Worm (Caenorhabditis elegans) whole organism, mixed stage, embryonic: ENCODE measurements around the gene ZK154.4.
A peak's percentile ranks its signal among the peaks of the same experiment; 100 is the strongest.

Experiments used
- ceh-83 ChIP-seq: fragments of 200-800 bp; sonication (Bioruptor generic); optimal IDR thresholded peaks from 2 replicates; lab custom pipeline; 2018; ENCODE audit warnings: mild to moderate bottlenecking, missing genetic modification characterization, missing compliant biosample characterization
- ces-1 ChIP-seq: fragments of 150-350 bp; optimal IDR thresholded peaks from 2 replicates; lab custom pipeline; 2014; ENCODE audit warnings: missing biosample characterization, missing genetic modification reagents, missing genetic modification characterization
- lin-13 ChIP-seq: fragments of 150-350 bp; optimal IDR thresholded peaks from 2 replicates; lab custom pipeline; 2014; ENCODE audit warnings: missing biosample characterization, missing genetic modification characterization
- lin-32 ChIP-seq: fragments of 200-800 bp; sonication (Bioruptor generic); optimal IDR thresholded peaks from 2 replicates; lab custom pipeline; 2018; ENCODE audit warnings: mild to moderate bottlenecking, missing genetic modification characterization, missing compliant biosample characterization
- lsy-2 ChIP-seq: fragments of 150-350 bp; optimal IDR thresholded peaks from 2 replicates; lab custom pipeline; 2014; ENCODE audit warnings: missing biosample characterization, missing genetic modification characterization
- mab-5 ChIP-seq: fragments of 150-350 bp; optimal IDR thresholded peaks from 2 replicates; lab custom pipeline; 2014; ENCODE audit warnings: missing biosample characterization, missing genetic modification characterization
- mep-1 ChIP-seq: fragments of 150-350 bp; optimal IDR thresholded peaks from 2 replicates; lab custom pipeline; 2017; ENCODE audit warnings: missing biosample characterization, missing genetic modification reagents, missing genetic modification characterization, inconsistent platforms
- nhr-12 ChIP-seq: fragments of 150-350 bp; optimal IDR thresholded peaks from 2 replicates; lab custom pipeline; 2014; ENCODE audit warnings: missing biosample characterization, missing genetic modification characterization
- nhr-28 ChIP-seq: fragments of 150-350 bp; optimal IDR thresholded peaks from 2 replicates; lab custom pipeline; 2014; ENCODE audit warnings: missing biosample characterization, missing genetic modification characterization
- pha-4 ChIP-seq: fragments of 150-350 bp; optimal IDR thresholded peaks from 2 replicates; lab custom pipeline; 2018; ENCODE audit warnings: missing biosample characterization, missing genetic modification reagents, missing genetic modification characterization
- snpc-4 ChIP-seq: fragments of 150-350 bp; optimal IDR thresholded peaks from 2 replicates; lab custom pipeline; 2014; ENCODE audit warnings: missing biosample characterization, missing genetic modification characterization
- unc-39 ChIP-seq: fragments of 150-350 bp; optimal IDR thresholded peaks from 2 replicates; lab custom pipeline; 2014; ENCODE audit warnings: missing biosample characterization, missing genetic modification characterization
- unc-62 ChIP-seq: fragments of 150-350 bp; optimal IDR thresholded peaks from 2 replicates; lab custom pipeline; 2014; ENCODE audit warnings: missing biosample characterization, missing genetic modification reagents, missing genetic modification characterization
- ztf-11 ChIP-seq: fragments of 150-350 bp; optimal IDR thresholded peaks from 2 replicates; lab custom pipeline; 2014; ENCODE audit warnings: missing biosample characterization, missing genetic modification characterization

- TF ChIP-seq mep-1 (tag; lab: Kevin White, UChicago) (peak; percentile 90), unc-62 (peak; percentile 73), ztf-11 (tag; lab: Kevin White, UChicago) (peak; percentile 47), ceh-83 (GFP tag; lab: Kevin White, UChicago) (no peak), nhr-12 (tag; lab: Kevin White, UChicago) (no peak), lsy-2 (tag; lab: Kevin White, UChicago) (peak; percentile 77), mab-5 (tag; lab: Kevin White, UChicago) (no peak), unc-39 (tag; lab: Kevin White, UChicago) (no peak), ces-1 (GFP tag; lab: Kevin White, UChicago) (peak; percentile 94), snpc-4 (tag; lab: Kevin White, UChicago) (no peak), pha-4 (tag; lab: Kevin White, UChicago) (peak; percentile 93), nhr-28 (tag; lab: Kevin White, UChicago) (no peak), lin-32 (GFP tag; lab: Kevin White, UChicago) (peak; percentile 27), lin-13 (tag; lab: Kevin White, UChicago) (peak; percentile 54)
These were observed 41.0 kb upstream of the ZK154.4 start, which contains the start of gene eef-1A.2 for ce11 chrX:7823108-7823704.
